Fruit fly (Drosophila melanogaster): ENCODE measurements around the gene CG15399.
A peak's percentile ranks its signal among the peaks of the same experiment; 100 is the strongest.

CG15399 gene

DNA sequence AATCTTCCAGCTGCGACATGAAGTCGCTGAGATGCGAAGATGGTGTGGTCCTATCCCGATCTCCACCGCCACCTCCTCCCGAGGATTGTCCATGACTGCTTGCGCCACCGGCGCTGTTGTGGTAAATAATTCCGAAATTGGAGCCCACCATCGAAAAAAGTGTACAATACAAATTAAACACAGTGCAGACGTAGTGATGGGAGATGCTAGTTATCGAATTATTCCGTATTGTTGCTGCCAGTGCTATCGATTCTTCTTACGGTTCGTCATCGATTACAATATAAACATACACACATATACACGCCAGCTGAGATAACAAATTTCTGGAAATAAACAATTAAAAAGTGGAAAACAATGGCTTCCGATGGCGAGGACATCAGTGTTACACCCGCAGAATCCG, 3.9 kb downstream of the CG15399 start, which contains the start of the genes Taf10b and Taf10 (continued):
- TF ChIP-seq CG8290 (GFP tag; optimal IDR thresholded peaks at IDR 0.05), result no peak
- TF ChIP-seq CG8290 (tag; optimal IDR thresholded peaks at IDR 0.05), result peak in 1 of 2 experiments; percentile 55
- peak; percentile 27; the same call in 1 of the 2 replicates for TF ChIP-seq Rfx (GFP tag; IDR thresholded peaks at IDR 0.05)
- peak in 1 of 2 experiments; percentile 75 for TF ChIP-seq crp (GFP tag; optimal IDR thresholded peaks at IDR 0.05)
- TF ChIP-seq tna (GFP tag; IDR thresholded peaks at IDR 0.05; ENCODE audit: partially characterized antibody), result peak; percentile 79
- TF ChIP-seq gcm (GFP tag; optimal IDR thresholded peaks at IDR 0.05), result no peak
- peak; percentile 76 for TF ChIP-seq pzg (GFP tag; optimal IDR thresholded peaks at IDR 0.05)
- TF ChIP-seq CG2129 (GFP tag; IDR thresholded peaks at IDR 0.05; ENCODE audit: partially characterized antibody), result peak; percentile 50
- no peak for TF ChIP-seq Lpt (GFP tag; optimal IDR thresholded peaks at IDR 0.05)
- TF ChIP-seq mld (GFP tag; IDR thresholded peaks at IDR 0.05; ENCODE audit: partially characterized antibody), result peak; percentile 76
- peak; percentile 40 for TF ChIP-seq CG30020 (tag; optimal IDR thresholded peaks at IDR 0.05)
- peak; percentile 30 for TF ChIP-seq CG9797 (GFP tag; optimal IDR thresholded peaks at IDR 0.05)
- TF ChIP-seq CG6683 (GFP tag; optimal IDR thresholded peaks at IDR 0.05), result no peak
- TF ChIP-seq exex (tag; optimal IDR thresholded peaks at IDR 0.05), result peak; percentile 48
- TF ChIP-seq bsh (GFP tag; optimal IDR thresholded peaks at IDR 0.05), result peak in 1 of 2 experiments; percentile 3
- no peak for TF ChIP-seq odd (GFP tag; optimal IDR thresholded peaks at IDR 0.05)
- peak; percentile 84 for TF ChIP-seq CG2116 (GFP tag; optimal IDR thresholded peaks at IDR 0.05)
- TF ChIP-seq CG18262 (tag; optimal IDR thresholded peaks at IDR 0.05), result no peak
- TF ChIP-seq trem (tag; optimal IDR thresholded peaks at IDR 0.05), result peak; percentile 69
- TF ChIP-seq CG14860 (GFP tag; IDR thresholded peaks at IDR 0.05; ENCODE audit: partially characterized antibody), result peak; percentile 73
- peak; percentile 46 for TF ChIP-seq CG10267 (tag; optimal IDR thresholded peaks at IDR 0.05)
- TF ChIP-seq CG17568 (GFP tag; optimal IDR thresholded peaks at IDR 0.05), result no peak
- TF ChIP-seq HmgZ (tag; optimal IDR thresholded peaks at IDR 0.05), result peak; percentile 36
- TF ChIP-seq bbx (GFP tag; IDR thresholded peaks at IDR 0.05; ENCODE audit: partially characterized antibody), result peak; percentile 89
- TF ChIP-seq MBD-R2 (GFP tag; IDR thresholded peaks at IDR 0.05), result peak; percentile 91
- peak; percentile 45 for TF ChIP-seq CG14710 (tag; optimal IDR thresholded peaks at IDR 0.05)
- TF ChIP-seq BtbVII (GFP tag; optimal IDR thresholded peaks at IDR 0.05), result peak; percentile 1
- TF ChIP-seq knrl (GFP tag; IDR thresholded peaks at IDR 0.05; ENCODE audit: partially characterized antibody), result peak; percentile 61; the same call in 2 of the 3 replicates
- TF ChIP-seq Eip74EF (GFP tag; optimal IDR thresholded peaks at IDR 0.05), result peak in 1 of 2 experiments; percentile 5
- TF ChIP-seq CHES-1-like (GFP tag; optimal IDR thresholded peaks at IDR 0.05), result peak; percentile 36
- no peak for TF ChIP-seq CG4820 (GFP tag; optimal IDR thresholded peaks at IDR 0.05)
- peak; percentile 83 for TF ChIP-seq sna (GFP tag; IDR thresholded peaks at IDR 0.05; ENCODE audit: partially characterized antibody)
- peak in 1 of 2 experiments; percentile 30 for TF ChIP-seq Pdp1 (GFP tag; optimal IDR thresholded peaks at IDR 0.05)
- TF ChIP-seq BEAF-32 (GFP tag; optimal IDR thresholded peaks at IDR 0.05), result peak; percentile 75
- TF ChIP-seq CG32772 (GFP tag; IDR thresholded peaks at IDR 0.05), result no peak
- TF ChIP-seq CrebB (tag; optimal IDR thresholded peaks at IDR 0.05), result peak; percentile 37
- TF ChIP-seq CG8924 (tag; optimal IDR thresholded peaks at IDR 0.05), result peak; percentile 59
- TF ChIP-seq CG12659 (GFP tag; optimal IDR thresholded peaks at IDR 0.05), result peak; percentile 66
- no peak for TF ChIP-seq Bdp1 (GFP tag; optimal IDR thresholded peaks at IDR 0.05)
- peak; percentile 4 for TF ChIP-seq CG10543 (GFP tag; optimal IDR thresholded peaks at IDR 0.05)
- peak; percentile 41 for TF ChIP-seq CG13296 (GFP tag; optimal IDR thresholded peaks at IDR 0.05)
- no peak for TF ChIP-seq HLHmδ (GFP tag; optimal IDR thresholded peaks at IDR 0.05)
- TF ChIP-seq chinmo (GFP tag; IDR thresholded peaks at IDR 0.05; ENCODE audit: partially characterized antibody), result peak; percentile 88; the same call in 3 of the 4 replicates
- TF ChIP-seq CG34422 (GFP tag; IDR thresholded peaks at IDR 0.05), result peak; percentile 56; the same call in 2 of the 3 replicates
- TF ChIP-seq sens (GFP tag), result peak; percentile 40
- TF ChIP-seq al (GFP tag; IDR thresholded peaks at IDR 0.05), result no peak
- TF ChIP-seq Med (GFP tag), result peak; percentile 75
- TF ChIP-seq CG3163 (GFP tag; optimal IDR thresholded peaks at IDR 0.05), result no peak

Data from whole organism, embryonic.